Worm (Caenorhabditis elegans) whole organism, L1 larva: Measurements from ENCODE around the gene R07B1.8.
A peak's percentile ranks its signal among the peaks of the same experiment; 100 is the strongest.

ENCODE experiments used
- C16A3.4 ChIP-seq: fragments of 150-350 bp; optimal IDR thresholded peaks from 2 replicates; lab custom pipeline; 2014; ENCODE audit warnings: missing biosample characterization, missing genetic modification characterization
- ama-1 ChIP-seq: fragments of 150-350 bp; optimal IDR thresholded peaks from 2 replicates; lab custom pipeline; 2014
- blmp-1 ChIP-seq: fragments of 150-350 bp; optimal IDR thresholded peaks from 2 replicates; lab custom pipeline; 2014; ENCODE audit warnings: missing biosample characterization, missing genetic modification characterization
- ceh-8 ChIP-seq: fragments of 200-800 bp; sonication (Bioruptor generic); optimal IDR thresholded peaks from 2 replicates; lab custom pipeline; 2018; ENCODE audit warnings: mild to moderate bottlenecking, missing genetic modification characterization, moderate library complexity, missing compliant biosample characterization
- ceh-82 ChIP-seq, 3 experiments: fragments of 150-350 bp in 1 of 3; sonication (generic microtip) in 2 of 3; optimal IDR thresholded peaks; 2 replicates each; lab custom pipeline; 2014 to 2017; ENCODE audit warnings: missing biosample characterization in 3 of 3, missing genetic modification characterization in 3 of 3
- ceh-88 ChIP-seq: fragments of 200-800 bp; sonication (Bioruptor generic); IDR thresholded peaks from 2 replicates; pipeline ENCODE4 v1.3.6; 2022; ENCODE audit warnings: missing genetic modification characterization, missing compliant biosample characterization
- ces-1 ChIP-seq: fragments of 150-350 bp; optimal IDR thresholded peaks from 2 replicates; lab custom pipeline; 2014; ENCODE audit warnings: missing biosample characterization, missing genetic modification reagents, missing genetic modification characterization
- dpl-1 ChIP-seq, 3 experiments: fragments of 150-350 bp in 2 of 3; sonication (generic microtip) in 1 of 3; optimal IDR thresholded peaks; 2 replicates each; lab custom pipeline; 2014 to 2017; ENCODE audit warnings: missing biosample characterization in 3 of 3, missing genetic modification characterization in 3 of 3, missing genetic modification reagents in 3 of 3
- dsc-1 ChIP-seq: sonication (generic microtip); optimal IDR thresholded peaks from 2 replicates; lab custom pipeline; 2016; ENCODE audit warnings: mild to moderate bottlenecking, missing genetic modification characterization, missing compliant biosample characterization
- efl-1 ChIP-seq, 4 experiments: fragments of 150-350 bp; optimal IDR thresholded peaks in 3 of 4; peaks in 1 of 4; 1 replicate in 1 of 4; 2 replicates in 3 of 4; lab custom pipeline; 2014; ENCODE audit warnings: missing biosample characterization in 2 of 4, missing genetic modification characterization in 2 of 4, missing genetic modification reagents in 2 of 4
- egl-13 ChIP-seq: sonication (generic microtip); optimal IDR thresholded peaks from 2 replicates; lab custom pipeline; 2016; ENCODE audit warnings: missing genotype, missing genetic modification reagents, missing genetic modification characterization, missing compliant biosample characterization
- fkh-10 ChIP-seq: sonication (generic microtip); optimal IDR thresholded peaks from 2 replicates; lab custom pipeline; 2017; ENCODE audit warnings: missing biosample characterization, missing genetic modification reagents, missing genetic modification characterization
- fkh-8 ChIP-seq: sonication (generic microtip); optimal IDR thresholded peaks from 2 replicates; lab custom pipeline; 2016; ENCODE audit warnings: mild to moderate bottlenecking, missing genetic modification characterization, missing compliant biosample characterization
- hlh-4 ChIP-seq: sonication (generic microtip); optimal IDR thresholded peaks from 2 replicates; lab custom pipeline; 2016; ENCODE audit warnings: mild to moderate bottlenecking, missing genetic modification characterization, missing compliant biosample characterization
- hpl-2 ChIP-seq: fragments of 150-350 bp; optimal IDR thresholded peaks from 2 replicates; lab custom pipeline; 2014; ENCODE audit warnings: missing biosample characterization, missing genetic modification reagents, missing genetic modification characterization
- irx-1 ChIP-seq: sonication (generic microtip); optimal IDR thresholded peaks from 2 replicates; lab custom pipeline; 2016; ENCODE audit warnings: missing genetic modification characterization, missing compliant biosample characterization
- jun-1 ChIP-seq: fragments of 150-350 bp; optimal IDR thresholded peaks from 2 replicates; lab custom pipeline; 2014; ENCODE audit warnings: missing biosample characterization, missing genetic modification reagents, missing genetic modification characterization
- lin-13 ChIP-seq: fragments of 150-350 bp; optimal IDR thresholded peaks from 2 replicates; lab custom pipeline; 2014; ENCODE audit warnings: missing biosample characterization, missing genetic modification reagents, missing genetic modification characterization
- lin-14 ChIP-seq: fragments of 200-800 bp; sonication (Bioruptor generic); optimal IDR thresholded peaks from 2 replicates; lab custom pipeline; 2018; ENCODE audit warnings: mild to moderate bottlenecking, missing genetic modification characterization, moderate library complexity, missing compliant biosample characterization
- lin-35 ChIP-seq, 2 experiments: fragments of 150-350 bp; optimal IDR thresholded peaks; 2 replicates each; lab custom pipeline; 2014; ENCODE audit warnings: missing biosample characterization in 2 of 2, missing genetic modification characterization in 2 of 2, missing genetic modification reagents in 2 of 2
- lsy-2 ChIP-seq, 2 experiments: fragments of 150-350 bp; optimal IDR thresholded peaks; 2 replicates each; lab custom pipeline; 2014; ENCODE audit warnings: missing biosample characterization in 2 of 2, missing genetic modification characterization in 2 of 2
- mab-9 ChIP-seq: fragments of 200-800 bp; sonication (Bioruptor generic); IDR thresholded peaks from 2 replicates; pipeline ENCODE4 v1.3.6; 2022; ENCODE audit warnings: missing genetic modification reagents, missing genetic modification characterization, missing compliant biosample characterization
- mdl-1 ChIP-seq, 2 experiments: fragments of 150-350 bp; optimal IDR thresholded peaks; 2 replicates each; lab custom pipeline; 2014 to 2017; ENCODE audit warnings: missing biosample characterization in 2 of 2, missing genetic modification characterization in 2 of 2, inconsistent platforms in 1 of 2
- mep-1 ChIP-seq: fragments of 150-350 bp; optimal IDR thresholded peaks from 2 replicates; lab custom pipeline; 2014; ENCODE audit warnings: missing biosample characterization, missing genetic modification characterization
- nhr-11 ChIP-seq: fragments of 150-350 bp; optimal IDR thresholded peaks from 2 replicates; lab custom pipeline; 2014; ENCODE audit warnings: missing biosample characterization, missing genetic modification characterization
- nhr-12 ChIP-seq: sonication (generic microtip); optimal IDR thresholded peaks from 2 replicates; lab custom pipeline; 2017; ENCODE audit warnings: missing biosample characterization, missing genetic modification characterization
- nhr-20 ChIP-seq: sonication (generic microtip); optimal IDR thresholded peaks from 2 replicates; lab custom pipeline; 2016; ENCODE audit warnings: mild to moderate bottlenecking, missing genetic modification characterization, missing compliant biosample characterization
- nhr-47 ChIP-seq: sonication (generic microtip); optimal IDR thresholded peaks from 2 replicates; lab custom pipeline; 2016; ENCODE audit warnings: mild to moderate bottlenecking, missing genetic modification characterization, moderate library complexity, missing compliant biosample characterization
- nhr-71 ChIP-seq: sonication (generic microtip); optimal IDR thresholded peaks from 2 replicates; lab custom pipeline; 2016; ENCODE audit warnings: mild to moderate bottlenecking, missing genetic modification characterization, moderate library complexity, missing compliant biosample characterization
- nhr-77 ChIP-seq: fragments of 150-350 bp; optimal IDR thresholded peaks from 2 replicates; lab custom pipeline; 2014; ENCODE audit warnings: missing biosample characterization, missing genetic modification characterization
- nhr-85 ChIP-seq: sonication (generic microtip); peaks from one replicate; lab custom pipeline; 2016; ENCODE audit warnings: missing genetic modification characterization, inconsistent platforms, missing compliant biosample characterization
- pax-3 ChIP-seq: fragments of 200-800 bp; sonication (Bioruptor generic); optimal IDR thresholded peaks from 2 replicates; lab custom pipeline; 2018; ENCODE audit warnings: mild to moderate bottlenecking, missing genetic modification characterization, moderate library complexity, missing compliant biosample characterization
- snpc-4 ChIP-seq: fragments of 150-350 bp; optimal IDR thresholded peaks from 2 replicates; lab custom pipeline; 2014; ENCODE audit warnings: missing biosample characterization, missing genetic modification characterization
- snu-23 ChIP-seq: sonication (generic microtip); optimal IDR thresholded peaks from 2 replicates; lab custom pipeline; 2016; ENCODE audit warnings: missing genetic modification characterization, missing compliant biosample characterization
- sox-4 ChIP-seq: sonication (generic microtip); optimal IDR thresholded peaks from 2 replicates; lab custom pipeline; 2016; ENCODE audit warnings: missing genetic modification characterization, missing compliant biosample characterization
- sptf-1 ChIP-seq: fragments of 150-350 bp; optimal IDR thresholded peaks from 2 replicates; lab custom pipeline; 2014; ENCODE audit warnings: missing biosample characterization, missing genetic modification characterization
- sup-37 ChIP-seq: fragments of 200-800 bp; sonication (Bioruptor generic); optimal IDR thresholded peaks from 2 replicates; lab custom pipeline; 2018; ENCODE audit warnings: mild to moderate bottlenecking, missing genetic modification characterization, missing compliant biosample characterization
- swsn-7 ChIP-seq: sonication (generic microtip); optimal IDR thresholded peaks from 2 replicates; lab custom pipeline; 2016; ENCODE audit warnings: missing genetic modification characterization, missing compliant biosample characterization
- tbx-2 ChIP-seq: sonication (generic microtip); optimal IDR thresholded peaks from 2 replicates; lab custom pipeline; 2016; ENCODE audit warnings: missing genetic modification characterization, missing compliant biosample characterization
- unc-86 ChIP-seq: sonication (generic microtip); optimal IDR thresholded peaks from 2 replicates; lab custom pipeline; 2016; ENCODE audit warnings: missing genetic modification characterization, missing compliant biosample characterization
- xbp-1 ChIP-seq: sonication (generic microtip); optimal IDR thresholded peaks from 2 replicates; lab custom pipeline; 2016; ENCODE audit warnings: missing genetic modification characterization, missing compliant biosample characterization
- zip-4 ChIP-seq: fragments of 200-800 bp; sonication (Bioruptor generic); optimal IDR thresholded peaks from 2 replicates; lab custom pipeline; 2018; ENCODE audit warnings: mild to moderate bottlenecking, missing genetic modification characterization, moderate library complexity, missing compliant biosample characterization

R07B1.8 gene

DNA sequence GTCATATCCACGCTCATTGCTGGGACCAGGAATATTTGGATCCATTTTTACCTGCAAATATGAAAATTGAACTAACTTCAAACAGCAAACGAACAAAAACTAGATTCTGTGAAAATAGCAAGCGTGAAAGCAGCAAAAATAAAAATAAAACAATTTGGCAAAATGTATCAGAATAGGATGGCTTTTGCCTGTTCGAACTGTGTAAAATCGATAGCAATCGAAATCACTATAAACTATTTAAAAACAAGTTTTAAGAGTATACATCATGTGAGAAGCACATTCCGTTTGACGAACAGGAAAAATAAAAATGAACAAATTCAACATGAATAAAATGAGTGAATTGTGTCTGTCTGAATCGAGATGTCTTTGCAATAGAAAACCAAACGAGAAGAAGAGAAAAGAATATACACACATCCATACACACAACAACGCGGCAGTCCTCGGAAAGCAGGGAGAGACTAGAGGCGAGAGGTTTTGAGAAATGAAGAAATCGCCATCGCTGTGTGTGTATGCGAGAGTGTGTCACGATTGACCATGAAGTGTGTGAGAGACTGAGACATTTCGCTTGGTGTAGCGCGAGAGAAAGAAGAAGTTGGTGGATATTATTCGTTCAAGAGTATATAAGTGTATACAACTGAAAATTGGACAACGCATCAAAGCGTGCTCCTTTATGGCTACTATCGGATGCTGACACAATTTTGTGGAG, 27.1 kb upstream of the R07B1.8 start, which contains the start of gene phf-34:
Gene phf-34, minus strand, starts transcription at position 51 of the 706 bp plus-strand sequence.
- TF ChIP-seq mep-1 (tag; lab: Kevin White, UChicago) (peak; percentile 68), sox-4 (no peak), ces-1 (no peak), zip-4 (no peak), sup-37 (GFP tag; lab: Kevin White, UChicago) (no peak), nhr-11 (tag; lab: Kevin White, UChicago) (no peak), snpc-4 (tag; lab: Kevin White, UChicago) (peak; percentile 32), dsc-1 (tag; lab: Kevin White, UChicago) (peak; percentile 9), lin-14 (GFP tag; lab: Kevin White, UChicago) (peak; percentile 88), egl-13 (peak; percentile 13), C16A3.4 (tag; lab: Kevin White, UChicago) (peak; percentile 38), mab-9 (no peak), nhr-77 (tag; lab: Kevin White, UChicago) (no peak), nhr-85 (tag; lab: Kevin White, UChicago) (peak; percentile 55), nhr-71 (tag; lab: Kevin White, UChicago) (peak; percentile 64), nhr-12 (tag; lab: Kevin White, UChicago) (no peak), swsn-7 (tag; lab: Kevin White, UChicago) (peak; percentile 54), dpl-1 (GFP tag; optimal IDR thresholded peaks at IDR 0.05; lab: Kevin White, UChicago) (peak in 1 of 3 experiments; percentile 25), lin-13 (no peak), nhr-20 (tag; lab: Kevin White, UChicago) (peak; percentile 39), fkh-8 (tag; lab: Kevin White, UChicago) (peak; percentile 63), nhr-47 (tag; lab: Kevin White, UChicago) (peak; percentile 54), lin-35 (GFP tag; optimal IDR thresholded peaks at IDR 0.05; lab: Kevin White, UChicago) (peak; percentile 17 to 26), tbx-2 (tag; lab: Kevin White, UChicago) (peak; percentile 42), lsy-2 (tag; optimal IDR thresholded peaks at IDR 0.05; lab: Kevin White, UChicago) (peak; percentile 14 to 52), ceh-82 (tag; optimal IDR thresholded peaks at IDR 0.05; lab: Kevin White, UChicago) (peak in 2 of 3 experiments; percentile 31 to 57), irx-1 (tag; lab: Kevin White, UChicago) (no peak), fkh-10 (GFP tag; lab: Kevin White, UChicago) (peak; percentile 54), blmp-1 (tag; lab: Kevin White, UChicago) (peak; percentile 73), unc-86 (tag; lab: Kevin White, UChicago) (peak; percentile 19), hlh-4 (tag; lab: Kevin White, UChicago) (no peak), sptf-1 (tag; lab: Kevin White, UChicago) (no peak), xbp-1 (tag; lab: Kevin White, UChicago) (peak; percentile 26), jun-1 (tag; lab: Kevin White, UChicago) (peak; percentile 1), efl-1 (optimal IDR thresholded peaks at IDR 0.05; lab: Kevin White, UChicago) (peak in 1 of 2 experiments; percentile 50), efl-1 (GFP tag; optimal IDR thresholded peaks at IDR 0.05 in 1 of 2; lab: Kevin White, UChicago) (no peak), snu-23 (GFP tag; lab: Kevin White, UChicago) (peak; percentile 72), mdl-1 (tag; optimal IDR thresholded peaks at IDR 0.05; lab: Kevin White, UChicago) (peak in 1 of 2 experiments; percentile 44)

- TF ChIP-seq sox-4: no peak
These were observed 22.4 kb upstream of the R07B1.8 start, which contains the start of gene F21G4.3 for ce11 chrX:9894844-9895243. Gene F21G4.3, plus strand, starts transcription at chrX:9895144.

- TF ChIP-seq lin-14 (GFP tag; lab: Kevin White, UChicago) (peak; percentile 59), nhr-85 (tag; lab: Kevin White, UChicago) (peak; percentile 73), pax-3 (tag; lab: Kevin White, UChicago) (no peak), fkh-10 (GFP tag; lab: Kevin White, UChicago) (no peak), ama-1 (no peak), blmp-1 (tag; lab: Kevin White, UChicago) (peak; percentile 87), hpl-2 (GFP tag; lab: Kevin White, UChicago) (no peak), ceh-88 (GFP tag; lab: Robert Waterston, UW) (no peak), ceh-8 (GFP tag; lab: Kevin White, UChicago) (no peak), mdl-1 (tag; optimal IDR thresholded peaks at IDR 0.05; lab: Kevin White, UChicago) (no peak), mep-1 (tag; lab: Kevin White, UChicago) (no peak), nhr-77 (tag; lab: Kevin White, UChicago) (no peak)
- TF ChIP-seq, all 84 proteins: peak for 3
These were observed 20.6 kb upstream of the R07B1.8 start for ce11 chrX:9893069-9893468.
